Worm (Caenorhabditis elegans) whole organism, L1 larva: ENCODE data around the gene C26E1.1.

Experiments
- Y116A8C.19 ChIP-seq: sonication (generic microtip); optimal IDR thresholded peaks from 2 replicates; lab custom pipeline; 2016; ENCODE audit warnings: missing compliant biosample characterization, missing genetic modification characterization, borderline replicate concordance
- aha-1 ChIP-seq: fragments of 150-350 bp; optimal IDR thresholded peaks from 2 replicates; lab custom pipeline; 2014; ENCODE audit warnings: missing biosample characterization, missing genetic modification characterization
- aly-2 ChIP-seq: fragments of 150-350 bp; optimal IDR thresholded peaks from 2 replicates; lab custom pipeline; 2014; ENCODE audit warnings: missing biosample characterization, missing genetic modification characterization
- blmp-1 ChIP-seq: fragments of 150-350 bp; optimal IDR thresholded peaks from 2 replicates; lab custom pipeline; 2014; ENCODE audit warnings: missing biosample characterization, missing genetic modification characterization
- ceh-63 ChIP-seq: fragments of 200-800 bp; sonication (Bioruptor generic); optimal IDR thresholded peaks from 2 replicates; lab custom pipeline; 2018; ENCODE audit warnings: mild to moderate bottlenecking, missing genetic modification characterization, missing compliant biosample characterization
- ceh-8 ChIP-seq: fragments of 200-800 bp; sonication (Bioruptor generic); optimal IDR thresholded peaks from 2 replicates; lab custom pipeline; 2018; ENCODE audit warnings: mild to moderate bottlenecking, missing genetic modification characterization, moderate library complexity, missing compliant biosample characterization
- ceh-82 ChIP-seq, 3 experiments: fragments of 150-350 bp in 1 of 3; sonication (generic microtip) in 2 of 3; optimal IDR thresholded peaks; 2 replicates each; lab custom pipeline; 2014 to 2017; ENCODE audit warnings: missing biosample characterization in 3 of 3, missing genetic modification characterization in 3 of 3
- ceh-88 ChIP-seq: fragments of 200-800 bp; sonication (Bioruptor generic); IDR thresholded peaks from 2 replicates; pipeline ENCODE4 v1.3.6; 2022; ENCODE audit warnings: missing genetic modification characterization, missing compliant biosample characterization
- ceh-90 ChIP-seq: sonication (generic microtip); optimal IDR thresholded peaks from 2 replicates; lab custom pipeline; 2016; ENCODE audit warnings: missing genetic modification characterization, missing compliant biosample characterization
- dpl-1 ChIP-seq, 3 experiments: fragments of 150-350 bp in 2 of 3; sonication (generic microtip) in 1 of 3; optimal IDR thresholded peaks; 2 replicates each; lab custom pipeline; 2014 to 2017; ENCODE audit warnings: missing biosample characterization in 3 of 3, missing genetic modification characterization in 3 of 3, missing genetic modification reagents in 3 of 3
- dsc-1 ChIP-seq: sonication (generic microtip); optimal IDR thresholded peaks from 2 replicates; lab custom pipeline; 2016; ENCODE audit warnings: mild to moderate bottlenecking, missing genetic modification characterization, missing compliant biosample characterization
- efl-1 ChIP-seq, 4 experiments: fragments of 150-350 bp; optimal IDR thresholded peaks in 3 of 4; peaks in 1 of 4; 1 replicate in 1 of 4; 2 replicates in 3 of 4; lab custom pipeline; 2014; ENCODE audit warnings: missing biosample characterization in 2 of 4, missing genetic modification characterization in 2 of 4, missing genetic modification reagents in 2 of 4
- efl-3 ChIP-seq: fragments of 200-800 bp; sonication (Bioruptor generic); optimal IDR thresholded peaks from 2 replicates; lab custom pipeline; 2018; ENCODE audit warnings: mild to moderate bottlenecking, missing genetic modification characterization, missing compliant biosample characterization
- egl-27 ChIP-seq, 2 experiments: fragments of 150-350 bp in 1 of 2; sonication (generic microtip); optimal IDR thresholded peaks; 3 replicates each; lab custom pipeline; 2017 to 2018; ENCODE audit warnings: missing biosample characterization in 2 of 2, missing genetic modification characterization in 2 of 2, missing genetic modification reagents in 2 of 2
- elt-2 ChIP-seq: sonication (generic microtip); optimal IDR thresholded peaks from 2 replicates; lab custom pipeline; 2016; ENCODE audit warnings: missing genetic modification characterization, mild to moderate bottlenecking, inconsistent platforms, missing compliant biosample characterization, missing genetic modification reagents
- elt-3 ChIP-seq, 6 experiments: fragments of 150-350 bp in 1 of 6; sonication (generic microtip); optimal IDR thresholded peaks; 2 replicates each; lab custom pipeline; 2017 to 2018; ENCODE audit warnings: missing biosample characterization in 6 of 6, missing genetic modification characterization in 6 of 6, inconsistent platforms in 1 of 6
- fkh-4 ChIP-seq: sonication (generic microtip); optimal IDR thresholded peaks from 2 replicates; lab custom pipeline; 2016; ENCODE audit warnings: missing compliant biosample characterization, missing genetic modification characterization, borderline replicate concordance
- fkh-8 ChIP-seq: sonication (generic microtip); optimal IDR thresholded peaks from 2 replicates; lab custom pipeline; 2016; ENCODE audit warnings: mild to moderate bottlenecking, missing genetic modification characterization, missing compliant biosample characterization
- grh-1 ChIP-seq: fragments of 200-800 bp; sonication (Bioruptor generic); IDR thresholded peaks from 2 replicates; pipeline ENCODE4 v1.3.6; 2022; ENCODE audit warnings: missing genetic modification reagents, missing genetic modification characterization, missing compliant biosample characterization
- hpl-2 ChIP-seq: fragments of 150-350 bp; optimal IDR thresholded peaks from 2 replicates; lab custom pipeline; 2014; ENCODE audit warnings: missing biosample characterization, missing genetic modification reagents, missing genetic modification characterization
- irx-1 ChIP-seq: sonication (generic microtip); optimal IDR thresholded peaks from 2 replicates; lab custom pipeline; 2016; ENCODE audit warnings: missing genetic modification characterization, missing compliant biosample characterization
- lin-14 ChIP-seq: fragments of 200-800 bp; sonication (Bioruptor generic); optimal IDR thresholded peaks from 2 replicates; lab custom pipeline; 2018; ENCODE audit warnings: mild to moderate bottlenecking, missing genetic modification characterization, moderate library complexity, missing compliant biosample characterization
- lin-15B ChIP-seq: fragments of 150-350 bp; sonication (generic microtip); optimal IDR thresholded peaks from 3 replicates; lab custom pipeline; 2014; ENCODE audit warnings: missing biosample characterization, missing genetic modification characterization
- lin-35 ChIP-seq, 2 experiments: fragments of 150-350 bp; optimal IDR thresholded peaks; 2 replicates each; lab custom pipeline; 2014; ENCODE audit warnings: missing biosample characterization in 2 of 2, missing genetic modification characterization in 2 of 2, missing genetic modification reagents in 2 of 2
- lin-39 ChIP-seq: fragments of 150-350 bp; optimal IDR thresholded peaks from 2 replicates; lab custom pipeline; 2014; ENCODE audit warnings: missing biosample characterization, missing genetic modification reagents, missing genetic modification characterization
- lir-3 ChIP-seq: sonication (generic microtip); optimal IDR thresholded peaks from 2 replicates; lab custom pipeline; 2016; ENCODE audit warnings: mild to moderate bottlenecking, missing genetic modification characterization, moderate library complexity, missing compliant biosample characterization; ENCODE audit not compliant: poor library complexity
- mdl-1 ChIP-seq, 2 experiments: fragments of 150-350 bp; optimal IDR thresholded peaks; 2 replicates each; lab custom pipeline; 2014 to 2017; ENCODE audit warnings: missing biosample characterization in 2 of 2, missing genetic modification characterization in 2 of 2, inconsistent platforms in 1 of 2
- mef-2 ChIP-seq: fragments of 150-350 bp; optimal IDR thresholded peaks from 2 replicates; lab custom pipeline; 2014; ENCODE audit warnings: missing biosample characterization, missing genetic modification characterization
- mep-1 ChIP-seq: fragments of 150-350 bp; optimal IDR thresholded peaks from 2 replicates; lab custom pipeline; 2014; ENCODE audit warnings: missing biosample characterization, missing genetic modification characterization
- nhr-11 ChIP-seq: fragments of 150-350 bp; optimal IDR thresholded peaks from 2 replicates; lab custom pipeline; 2014; ENCODE audit warnings: missing biosample characterization, missing genetic modification characterization
- nhr-19 ChIP-seq: fragments of 200-800 bp; sonication (Bioruptor generic); conservative IDR thresholded peaks from 2 replicates; pipeline ENCODE4 v1.3.6; 2022; ENCODE audit warnings: missing genetic modification characterization, missing compliant biosample characterization
- nhr-20 ChIP-seq: sonication (generic microtip); optimal IDR thresholded peaks from 2 replicates; lab custom pipeline; 2016; ENCODE audit warnings: mild to moderate bottlenecking, missing genetic modification characterization, missing compliant biosample characterization
- nhr-237 ChIP-seq: fragments of 150-350 bp; optimal IDR thresholded peaks from 2 replicates; lab custom pipeline; 2014; ENCODE audit warnings: missing biosample characterization, missing genetic modification characterization
- nhr-28 ChIP-seq: fragments of 150-350 bp; optimal IDR thresholded peaks from 2 replicates; lab custom pipeline; 2014; ENCODE audit warnings: missing biosample characterization, missing genetic modification characterization
- nhr-71 ChIP-seq: sonication (generic microtip); optimal IDR thresholded peaks from 2 replicates; lab custom pipeline; 2016; ENCODE audit warnings: mild to moderate bottlenecking, missing genetic modification characterization, moderate library complexity, missing compliant biosample characterization
- nhr-84 ChIP-seq: sonication (generic microtip); optimal IDR thresholded peaks from 2 replicates; lab custom pipeline; 2017; ENCODE audit warnings: missing biosample characterization, missing genetic modification characterization
- nhr-90 ChIP-seq: sonication (generic microtip); optimal IDR thresholded peaks from 2 replicates; lab custom pipeline; 2016; ENCODE audit warnings: mild to moderate bottlenecking, missing genetic modification characterization, missing compliant biosample characterization; ENCODE audit not compliant: poor library complexity
- pag-3 ChIP-seq: sonication (generic microtip); optimal IDR thresholded peaks from 2 replicates; lab custom pipeline; 2017; ENCODE audit warnings: missing genetic modification characterization, mild to moderate bottlenecking, missing compliant biosample characterization, antibody characterized with exemption, borderline replicate concordance; ENCODE audit not compliant: insufficient read depth
- pax-3 ChIP-seq: fragments of 200-800 bp; sonication (Bioruptor generic); optimal IDR thresholded peaks from 2 replicates; lab custom pipeline; 2018; ENCODE audit warnings: mild to moderate bottlenecking, missing genetic modification characterization, moderate library complexity, missing compliant biosample characterization
- skn-1 ChIP-seq: fragments of 150-350 bp; optimal IDR thresholded peaks from 2 replicates; lab custom pipeline; 2014; ENCODE audit warnings: missing biosample characterization, missing genetic modification characterization
- snpc-4 ChIP-seq: fragments of 150-350 bp; optimal IDR thresholded peaks from 2 replicates; lab custom pipeline; 2014; ENCODE audit warnings: missing biosample characterization, missing genetic modification characterization
- snu-23 ChIP-seq: sonication (generic microtip); optimal IDR thresholded peaks from 2 replicates; lab custom pipeline; 2016; ENCODE audit warnings: missing genetic modification characterization, missing compliant biosample characterization
- unc-130 ChIP-seq: fragments of 150-350 bp; optimal IDR thresholded peaks from 2 replicates; lab custom pipeline; 2017; ENCODE audit warnings: missing biosample characterization, missing genetic modification characterization, inconsistent platforms
- vab-15 ChIP-seq: sonication (generic microtip); optimal IDR thresholded peaks from 2 replicates; lab custom pipeline; 2017; ENCODE audit warnings: missing genotype, mild to moderate bottlenecking, missing genetic modification characterization, missing compliant biosample characterization
- zag-1 ChIP-seq: fragments of 150-350 bp; optimal IDR thresholded peaks from 2 replicates; lab custom pipeline; 2014; ENCODE audit warnings: missing biosample characterization, missing genetic modification characterization
- zip-4 ChIP-seq: fragments of 200-800 bp; sonication (Bioruptor generic); optimal IDR thresholded peaks from 2 replicates; lab custom pipeline; 2018; ENCODE audit warnings: mild to moderate bottlenecking, missing genetic modification characterization, moderate library complexity, missing compliant biosample characterization
- ztf-11 ChIP-seq, 2 experiments: sonication (generic microtip); optimal IDR thresholded peaks; 2 replicates each; lab custom pipeline; 2016 to 2017; ENCODE audit warnings: missing genetic modification characterization in 2 of 2, missing biosample characterization in 1 of 2, missing compliant biosample characterization in 1 of 2

The C26E1.1 gene

ce11 chrV:13259527-13259926 is 37.8 kb upstream of the C26E1.1 start (continued):
- TF ChIP-seq grh-1 (GFP tag; lab: Robert Waterston, UW): peak; percentile 33; the same call in 1 of the 2 replicates
- no peak for TF ChIP-seq ceh-63 (GFP tag; lab: Kevin White, UChicago)
- no peak for TF ChIP-seq ceh-88 (GFP tag; lab: Robert Waterston, UW)
- TF ChIP-seq pax-3 (tag; lab: Kevin White, UChicago): peak; percentile 87
- peak; percentile 8 for TF ChIP-seq fkh-8 (tag; lab: Kevin White, UChicago)
- TF ChIP-seq lin-39 (tag; lab: Kevin White, UChicago): peak; percentile 28
- TF ChIP-seq blmp-1 (tag; lab: Kevin White, UChicago): peak; percentile 44

ce11 chrV:13262781-13263318 is 34.5 kb upstream of the C26E1.1 start:
- TF ChIP-seq nhr-84 (tag; lab: Kevin White, UChicago) (no peak), lin-35 (GFP tag; optimal IDR thresholded peaks at IDR 0.05; lab: Kevin White, UChicago) (peak in 1 of 2 experiments; percentile 0), nhr-11 (tag; lab: Kevin White, UChicago) (no peak), mdl-1 (tag; optimal IDR thresholded peaks at IDR 0.05; lab: Kevin White, UChicago) (no peak), dpl-1 (GFP tag; optimal IDR thresholded peaks at IDR 0.05; lab: Kevin White, UChicago) (no peak), mef-2 (tag; lab: Kevin White, UChicago) (no peak), pag-3 (tag; lab: Kevin White, UChicago) (no peak), vab-15 (tag; lab: Kevin White, UChicago) (no peak), efl-1 (optimal IDR thresholded peaks at IDR 0.05; lab: Kevin White, UChicago) (no peak), efl-1 (GFP tag; optimal IDR thresholded peaks at IDR 0.05 in 1 of 2; lab: Kevin White, UChicago) (peak in 1 of 2 experiments; percentile 86), nhr-19 (GFP tag; lab: Robert Waterston, UW) (no peak), nhr-90 (tag; lab: Kevin White, UChicago) (peak; percentile 20), lir-3 (tag; lab: Kevin White, UChicago) (no peak), nhr-20 (peak; percentile 57), ceh-90 (tag; lab: Kevin White, UChicago) (no peak), egl-27 (tag; optimal IDR thresholded peaks at IDR 0.05; lab: Kevin White, UChicago) (no peak), aly-2 (tag; lab: Kevin White, UChicago) (no peak), ceh-8 (GFP tag; lab: Kevin White, UChicago) (no peak), zip-4 (no peak), blmp-1 (tag; lab: Kevin White, UChicago) (no peak), zag-1 (no peak), skn-1 (tag; lab: Kevin White, UChicago) (no peak), snpc-4 (no peak), unc-130 (tag; lab: Kevin White, UChicago) (no peak), ztf-11 (tag; optimal IDR thresholded peaks at IDR 0.05; lab: Kevin White, UChicago) (no peak), fkh-4 (tag; lab: Kevin White, UChicago) (no peak), lin-14 (peak; percentile 22), snu-23 (GFP tag; lab: Kevin White, UChicago) (no peak), fkh-8 (tag; lab: Kevin White, UChicago) (no peak), aha-1 (no peak), ceh-82 (tag; optimal IDR thresholded peaks at IDR 0.05; lab: Kevin White, UChicago) (no peak), irx-1 (tag; lab: Kevin White, UChicago) (no peak), elt-3 (tag; optimal IDR thresholded peaks at IDR 0.05; lab: Kevin White, UChicago) (peak in 1 of 6 experiments; percentile 18), hpl-2 (GFP tag; lab: Kevin White, UChicago) (no peak), efl-3 (GFP tag; lab: Kevin White, UChicago) (no peak), mep-1 (no peak), elt-2 (tag; lab: Kevin White, UChicago) (peak; percentile 93), nhr-71 (peak; percentile 45), nhr-237 (tag; lab: Kevin White, UChicago) (no peak), lin-39 (tag; lab: Kevin White, UChicago) (no peak), dsc-1 (tag; lab: Kevin White, UChicago) (no peak), Y116A8C.19 (tag; lab: Kevin White, UChicago) (no peak), ceh-63 (GFP tag; lab: Kevin White, UChicago) (no peak), pax-3 (tag; lab: Kevin White, UChicago) (peak; percentile 62), nhr-28 (tag; lab: Kevin White, UChicago) (no peak), lin-15B (tag; lab: Kevin White, UChicago) (no peak)
